Fruit fly (Drosophila melanogaster): ENCODE results near the gene RpL7-like.
A peak's percentile ranks its signal among the peaks of the same experiment; 100 is the strongest.

Gene RpL7-like

dm6 chr2L:12097698-12098097 is 41.6 kb downstream of the RpL7-like start, which contains the start of gene Ced-12:
Ced-12 (plus strand) TSS chr2L:12097838.
- TF ChIP-seq sd (tag; optimal IDR thresholded peaks at IDR 0.05) (peak; percentile 1), CG1603 (tag; optimal IDR thresholded peaks at IDR 0.05) (peak; percentile 24), bcd (GFP tag; optimal IDR thresholded peaks at IDR 0.05) (no peak), prd (optimal IDR thresholded peaks at IDR 0.05) (no peak), prd (GFP tag; IDR thresholded peaks at IDR 0.05) (no peak), Dfd (GFP tag; optimal IDR thresholded peaks at IDR 0.05) (no peak), Med (GFP tag) (no peak), row (GFP tag; IDR thresholded peaks at IDR 0.05) (no peak), grau (tag; optimal IDR thresholded peaks at IDR 0.05) (no peak), chif (GFP tag; optimal IDR thresholded peaks at IDR 0.05) (no peak), slou (GFP tag; optimal IDR thresholded peaks at IDR 0.05) (no peak), CG15479 (GFP tag; optimal IDR thresholded peaks at IDR 0.05) (no peak), CG9797 (GFP tag; optimal IDR thresholded peaks at IDR 0.05) (peak; percentile 57), btn (GFP tag; optimal IDR thresholded peaks at IDR 0.05) (no peak), CG10543 (GFP tag; optimal IDR thresholded peaks at IDR 0.05) (no peak), CG12659 (GFP tag; optimal IDR thresholded peaks at IDR 0.05) (peak; percentile 5), CG3065 (GFP tag; optimal IDR thresholded peaks at IDR 0.05) (no peak), Mrtf (GFP tag; IDR thresholded peaks at IDR 0.05) (no peak), CG7357 (GFP tag; IDR thresholded peaks at IDR 0.05) (no peak), CG7556 (GFP tag; optimal IDR thresholded peaks at IDR 0.05) (no peak), run (tag; optimal IDR thresholded peaks at IDR 0.05) (no peak), Mad (GFP tag; optimal IDR thresholded peaks at IDR 0.05) (no peak), Bdp1 (GFP tag; optimal IDR thresholded peaks at IDR 0.05) (no peak), scrt (GFP tag; optimal IDR thresholded peaks at IDR 0.05) (no peak), CG31388 (GFP tag; optimal IDR thresholded peaks at IDR 0.05) (no peak), Opbp (GFP tag; IDR thresholded peaks at IDR 0.05; ENCODE audit: partially characterized antibody) (0 out of 3 replicates have a peak, but pooled peaks have one; percentile 8), mld (GFP tag; IDR thresholded peaks at IDR 0.05; ENCODE audit: partially characterized antibody) (no peak), Fer3 (tag; optimal IDR thresholded peaks at IDR 0.05) (no peak), Bgb (GFP tag; IDR thresholded peaks at IDR 0.05; ENCODE audit: partially characterized antibody) (no peak), CG12391 (tag; optimal IDR thresholded peaks at IDR 0.05) (no peak), phol (tag; optimal IDR thresholded peaks at IDR 0.05) (no peak), CG5953 (GFP tag; IDR thresholded peaks at IDR 0.05) (no peak), CG12744 (GFP tag; optimal IDR thresholded peaks at IDR 0.05) (no peak), CG11723 (GFP tag; optimal IDR thresholded peaks at IDR 0.05) (no peak), CG10321 (GFP tag; IDR thresholded peaks at IDR 0.05) (no peak), repo (GFP tag; optimal IDR thresholded peaks at IDR 0.05) (no peak), Pdp1 (GFP tag; optimal IDR thresholded peaks at IDR 0.05) (peak in 1 of 2 experiments; percentile 13), Myb (GFP tag; optimal IDR thresholded peaks at IDR 0.05) (peak; percentile 12), CG13424 (tag; optimal IDR thresholded peaks at IDR 0.05) (no peak), CG5245 (GFP tag; optimal IDR thresholded peaks at IDR 0.05) (no peak), sug (tag; optimal IDR thresholded peaks at IDR 0.05) (no peak), tgo (GFP tag; IDR thresholded peaks at IDR 0.05) (no peak), Taf1 (GFP tag; IDR thresholded peaks at IDR 0.05) (no peak), CG11456 (GFP tag; IDR thresholded peaks at IDR 0.05) (no peak), CG4360 (GFP tag; IDR thresholded peaks at IDR 0.05) (0 out of 2 replicates have a peak, but pooled peaks have one; percentile 19), CG6254 (GFP tag; optimal IDR thresholded peaks at IDR 0.05) (no peak), CG15011 (GFP tag; optimal IDR thresholded peaks at IDR 0.05) (no peak), HLH3B (GFP tag; IDR thresholded peaks at IDR 0.05) (no peak), Meics (GFP tag; optimal IDR thresholded peaks at IDR 0.05) (no peak), HLH54F (GFP tag; optimal IDR thresholded peaks at IDR 0.05) (no peak), Ptx1 (GFP tag; IDR thresholded peaks at IDR 0.05) (no peak), bbx (GFP tag; IDR thresholded peaks at IDR 0.05; ENCODE audit: partially characterized antibody) (no peak)

Data from whole organism, embryonic.